Fruit fly (Drosophila melanogaster) whole organism, embryonic: ENCODE measurements around the gene dpr18.
A peak's percentile ranks its signal among the peaks of the same experiment; 100 is the strongest.

Source experiments
- Aef1 ChIP-seq: fragments of 200-800 bp; sonication (Bioruptor generic); IDR thresholded peaks from 3 replicates; pipeline ENCODE4 v1.3.6; 2022; ENCODE audit warnings: missing biosample characterization, missing genetic modification characterization
- Atf6 ChIP-seq: fragments of 200-800 bp; sonication (Bioruptor generic); IDR thresholded peaks from 2 replicates; pipeline ENCODE4 v1.3.6; 2022; ENCODE audit warnings: missing biosample characterization, missing genetic modification characterization
- B-H1 ChIP-seq: fragments of 200-800 bp; sonication (Bioruptor generic); IDR thresholded peaks from 3 replicates; pipeline ENCODE4 v1.3.6; 2022; ENCODE audit warnings: missing biosample characterization, missing genetic modification characterization
- BtbVII ChIP-seq: fragments of 200-800 bp; sonication (Bioruptor generic); optimal IDR thresholded peaks from 3 replicates; lab custom pipeline; 2017; ENCODE audit warnings: missing biosample characterization, mild to moderate bottlenecking, missing genetic modification characterization
- CG10274 ChIP-seq: fragments of 200-800 bp; sonication (Bioruptor generic); optimal IDR thresholded peaks from 3 replicates; lab custom pipeline; 2017; ENCODE audit warnings: missing biosample characterization, mild to moderate bottlenecking, missing genetic modification characterization
- CG10366 ChIP-seq: fragments of 200-800 bp; sonication (Bioruptor generic); IDR thresholded peaks from 2 replicates; pipeline ENCODE4 v1.3.6; 2022; ENCODE audit warnings: missing biosample characterization, missing genetic modification characterization
- CG12219 ChIP-seq: fragments of 200-800 bp; sonication (Bioruptor generic); optimal IDR thresholded peaks from 3 replicates; lab custom pipeline; 2018; ENCODE audit warnings: missing biosample characterization, mild to moderate bottlenecking, missing genetic modification characterization
- CG12391 ChIP-seq: fragments of 200-800 bp; sonication (Bioruptor generic); optimal IDR thresholded peaks from 3 replicates; lab custom pipeline; 2018; ENCODE audit warnings: missing biosample characterization, mild to moderate bottlenecking, missing genetic modification characterization, moderate library complexity
- CG14710 ChIP-seq: fragments of 200-800 bp; sonication (Bioruptor generic); optimal IDR thresholded peaks from 3 replicates; lab custom pipeline; 2019; ENCODE audit warnings: missing biosample characterization, mild to moderate bottlenecking, missing genetic modification characterization, moderate library complexity
- CG16815 ChIP-seq: fragments of 200-800 bp; sonication (Bioruptor generic); optimal IDR thresholded peaks from 3 replicates; lab custom pipeline; 2017; ENCODE audit warnings: missing biosample characterization, mild to moderate bottlenecking, missing genetic modification characterization
- CG17385 ChIP-seq: fragments of 200-800 bp; sonication (Bioruptor generic); optimal IDR thresholded peaks from 3 replicates; lab custom pipeline; 2018; ENCODE audit warnings: missing biosample characterization, mild to moderate bottlenecking, missing genetic modification characterization
- CG18619 ChIP-seq: fragments of 200-800 bp; sonication (Bioruptor generic); optimal IDR thresholded peaks from 3 replicates; lab custom pipeline; 2017; ENCODE audit warnings: missing biosample characterization, mild to moderate bottlenecking, missing genetic modification characterization
- CG2678 ChIP-seq: fragments of 200-800 bp; sonication (Bioruptor generic); optimal IDR thresholded peaks from 3 replicates; lab custom pipeline; 2019; ENCODE audit warnings: missing biosample characterization, mild to moderate bottlenecking, missing genetic modification characterization, moderate library complexity
- CG30403 ChIP-seq: fragments of 200-800 bp; sonication (Bioruptor generic); optimal IDR thresholded peaks from 3 replicates; lab custom pipeline; 2016; ENCODE audit warnings: missing biosample characterization, missing genetic modification characterization
- CG32532 ChIP-seq: fragments of 200-800 bp; sonication (Bioruptor generic); IDR thresholded peaks from 2 replicates; pipeline ENCODE4 v1.3.6; 2022; ENCODE audit warnings: missing biosample characterization, missing genetic modification characterization
- CG3281 ChIP-seq: fragments of 200-800 bp; sonication (Bioruptor generic); optimal IDR thresholded peaks from 3 replicates; lab custom pipeline; 2017; ENCODE audit warnings: missing biosample characterization, mild to moderate bottlenecking, missing genetic modification characterization
- CG33213 ChIP-seq: fragments of 200-800 bp; sonication (Bioruptor generic); optimal IDR thresholded peaks from 3 replicates; lab custom pipeline; 2016; ENCODE audit warnings: missing biosample characterization, missing genetic modification characterization
- CG4820 ChIP-seq: fragments of 200-800 bp; sonication (Bioruptor generic); optimal IDR thresholded peaks from 3 replicates; lab custom pipeline; 2016; ENCODE audit warnings: missing biosample characterization, missing genetic modification characterization
- CG5180 ChIP-seq: fragments of 200-800 bp; sonication (Bioruptor generic); optimal IDR thresholded peaks from 3 replicates; lab custom pipeline; 2017; ENCODE audit warnings: missing biosample characterization, missing genetic modification characterization, mild to moderate bottlenecking, moderate library complexity, missing genetic modification reagents
- CG7786 ChIP-seq: fragments of 200-800 bp; sonication (Bioruptor generic); optimal IDR thresholded peaks from 2 replicates; lab custom pipeline; 2016; ENCODE audit warnings: missing biosample characterization, missing genetic modification characterization
- CG9609 ChIP-seq: fragments of 200-800 bp; sonication (Bioruptor generic); optimal IDR thresholded peaks from 3 replicates; lab custom pipeline; 2016; ENCODE audit warnings: missing biosample characterization, missing genetic modification characterization
- CoRest ChIP-seq: fragments of 200-800 bp; sonication (Bioruptor generic); optimal IDR thresholded peaks from 3 replicates; lab custom pipeline; 2018; ENCODE audit warnings: missing biosample characterization, mild to moderate bottlenecking, missing genetic modification characterization, moderate library complexity
- D19B ChIP-seq: fragments of 200-800 bp; sonication (Bioruptor generic); optimal IDR thresholded peaks from 2 replicates; lab custom pipeline; 2017; ENCODE audit warnings: missing biosample characterization, mild to moderate bottlenecking, missing genetic modification characterization
- Dref ChIP-seq: fragments of 200-800 bp; sonication (Bioruptor generic); IDR thresholded peaks from 2 replicates; pipeline ENCODE4 v1.3.6; 2022; ENCODE audit warnings: missing biosample characterization, missing genetic modification characterization
- Fer3 ChIP-seq: fragments of 200-800 bp; sonication (Bioruptor generic); optimal IDR thresholded peaks from 2 replicates; lab custom pipeline; 2018; ENCODE audit warnings: missing biosample characterization, mild to moderate bottlenecking, missing genetic modification characterization, moderate library complexity
- Hmr ChIP-seq: fragments of 200-800 bp; sonication (Bioruptor generic); optimal IDR thresholded peaks from 3 replicates; lab custom pipeline; 2017; ENCODE audit warnings: mild to moderate bottlenecking, missing biosample characterization, missing genetic modification reagents, missing genetic modification characterization
- Hr78 ChIP-seq, 2 experiments: fragments of 200-800 bp in 1 of 2; fragments of >200 bp in 1 of 2; sonication (Bioruptor generic) in 1 of 2; optimal IDR thresholded peaks; 2 replicates each; lab custom pipeline; 2017 to 2019; ENCODE audit warnings: missing biosample characterization in 2 of 2, missing genetic modification characterization in 2 of 2, mild to moderate bottlenecking in 1 of 2, moderate library complexity in 1 of 2
- MESR4 ChIP-seq: fragments of 200-800 bp; sonication (Bioruptor generic); optimal IDR thresholded peaks from 2 replicates; lab custom pipeline; 2018; ENCODE audit warnings: missing biosample characterization, mild to moderate bottlenecking, missing genetic modification characterization, moderate library complexity
- Max ChIP-seq: fragments of 200-800 bp; sonication (Bioruptor generic); optimal IDR thresholded peaks from 2 replicates; lab custom pipeline; 2016; ENCODE audit warnings: missing biosample characterization, mild to moderate bottlenecking, missing genetic modification characterization
- NFAT ChIP-seq: fragments of 200-800 bp; sonication (Bioruptor generic); IDR thresholded peaks from 2 replicates; pipeline ENCODE4 v1.3.6; 2022; ENCODE audit warnings: missing biosample characterization, missing genetic modification characterization
- Ravus ChIP-seq: fragments of 200-800 bp; sonication (Bioruptor generic); IDR thresholded peaks from 2 replicates; pipeline ENCODE4 v1.3.6; 2022; ENCODE audit warnings: missing biosample characterization, missing genetic modification characterization
- Sox100B ChIP-seq: fragments of 200-800 bp; sonication (Bioruptor generic); optimal IDR thresholded peaks from 3 replicates; lab custom pipeline; 2018; ENCODE audit warnings: missing biosample characterization, mild to moderate bottlenecking, missing genetic modification characterization
- YL-1 ChIP-seq: fragments of 200-800 bp; sonication (Bioruptor generic); optimal IDR thresholded peaks from 3 replicates; lab custom pipeline; 2017; ENCODE audit warnings: missing biosample characterization, mild to moderate bottlenecking, missing genetic modification characterization
- al ChIP-seq: fragments of 200-800 bp; sonication (Bioruptor generic); IDR thresholded peaks from 2 replicates; pipeline ENCODE4 v1.3.6; 2022; ENCODE audit warnings: missing biosample characterization, missing genetic modification characterization
- chn ChIP-seq: fragments of 200-800 bp; sonication (Bioruptor generic); optimal IDR thresholded peaks from 2 replicates; lab custom pipeline; 2016; ENCODE audit warnings: missing biosample characterization, missing genetic modification characterization
- fru ChIP-seq: fragments of >200 bp; optimal IDR thresholded peaks from 2 replicates; lab custom pipeline; 2017
- grn ChIP-seq: fragments of 200-800 bp; sonication (Bioruptor generic); optimal IDR thresholded peaks from 3 replicates; lab custom pipeline; 2017; ENCODE audit warnings: missing biosample characterization, missing genetic modification characterization
- hth ChIP-seq: fragments of >200 bp; optimal IDR thresholded peaks from 2 replicates; lab custom pipeline; 2017; ENCODE audit warnings: inconsistent platforms
- ind ChIP-seq: fragments of 200-800 bp; sonication (Bioruptor generic); optimal IDR thresholded peaks from 3 replicates; lab custom pipeline; 2016; ENCODE audit warnings: missing biosample characterization, missing genetic modification characterization
- lbe ChIP-seq: fragments of 200-800 bp; sonication (Bioruptor generic); optimal IDR thresholded peaks from 2 replicates; lab custom pipeline; 2016; ENCODE audit warnings: missing biosample characterization, mild to moderate bottlenecking, missing genetic modification characterization
- lmd ChIP-seq: fragments of 200-800 bp; sonication (Bioruptor generic); IDR thresholded peaks from 2 replicates; pipeline ENCODE4 v1.3.6; 2022; ENCODE audit warnings: missing biosample characterization, missing genetic modification characterization
- luna ChIP-seq: fragments of 200-800 bp; sonication (Bioruptor generic); optimal IDR thresholded peaks from 2 replicates; lab custom pipeline; 2016; ENCODE audit warnings: missing biosample characterization, missing genetic modification characterization
- mam ChIP-seq: fragments of 200-800 bp; sonication (Bioruptor generic); optimal IDR thresholded peaks from 3 replicates; lab custom pipeline; 2016; ENCODE audit warnings: missing biosample characterization, missing genetic modification characterization
- nom ChIP-seq: fragments of 200-800 bp; sonication (Bioruptor generic); optimal IDR thresholded peaks from 2 replicates; lab custom pipeline; 2017; ENCODE audit warnings: missing biosample characterization, missing genetic modification characterization, mild to moderate bottlenecking, moderate library complexity, missing genetic modification reagents
- prd ChIP-seq, 3 experiments: fragments of >200 bp in 2 of 3; fragments of 200-800 bp in 1 of 3; sonication (Bioruptor generic) in 1 of 3; optimal IDR thresholded peaks in 2 of 3; IDR thresholded peaks in 1 of 3; 2 replicates in 2 of 3; 3 replicates in 1 of 3; pipeline versions ENCODE4 v1.3.6 to Lab custom; 2017 to 2022; ENCODE audit warnings: missing biosample characterization in 1 of 3, missing genetic modification characterization in 1 of 3
- schlank ChIP-seq: fragments of 200-800 bp; sonication (Bioruptor generic); optimal IDR thresholded peaks from 2 replicates; lab custom pipeline; 2018; ENCODE audit warnings: missing biosample characterization, mild to moderate bottlenecking, missing genetic modification characterization
- scrt ChIP-seq: fragments of 200-800 bp; sonication (Bioruptor generic); optimal IDR thresholded peaks from 2 replicates; lab custom pipeline; 2018; ENCODE audit warnings: missing biosample characterization, mild to moderate bottlenecking, missing genetic modification characterization, moderate library complexity
- seq ChIP-seq: fragments of 200-800 bp; sonication (Bioruptor generic); IDR thresholded peaks from 2 replicates; pipeline ENCODE4 v1.3.6; 2022; ENCODE audit warnings: missing biosample characterization, missing genetic modification characterization
- unpg ChIP-seq: fragments of 200-800 bp; sonication (Bioruptor generic); optimal IDR thresholded peaks from 3 replicates; lab custom pipeline; 2018; ENCODE audit warnings: missing biosample characterization, mild to moderate bottlenecking, missing genetic modification characterization, moderate library complexity

Gene dpr18

dm6 chrX:16102338-16103218 is 39.0 kb downstream of the dpr18 start (continued):
- TF ChIP-seq Aef1 (GFP tag; lab: Robert Waterston, UW) = peak; percentile 41; the same call in 2 of the 3 replicates
- TF ChIP-seq prd (optimal IDR thresholded peaks at IDR 0.05; lab: Kevin White, UChicago) = no peak
- no peak for TF ChIP-seq prd (GFP tag; IDR thresholded peaks at IDR 0.05; lab: Robert Waterston, UW)
- TF ChIP-seq CG32532 (GFP tag; lab: Robert Waterston, UW) = peak; percentile 42; the same call in 1 of the 2 replicates
- peak; percentile 40 for TF ChIP-seq grn (GFP tag; lab: Kevin White, UChicago)
- TF ChIP-seq CG17385 (GFP tag; lab: Kevin White, UChicago) = no peak
- TF ChIP-seq nom (GFP tag; lab: Kevin White, UChicago) = no peak
- peak; percentile 20 for TF ChIP-seq CG30403 (GFP tag; lab: Kevin White, UChicago)
- no peak for TF ChIP-seq fru (lab: Kevin White, UChicago)
- TF ChIP-seq CG2678 (tag; lab: Kevin White, UChicago) = peak; percentile 60
- no peak for TF ChIP-seq NFAT (GFP tag; lab: Robert Waterston, UW)
- no peak for TF ChIP-seq chn
- peak; percentile 50 for TF ChIP-seq Hmr (GFP tag; lab: Kevin White, UChicago)
- peak; percentile 11 for TF ChIP-seq CG18619
- no peak for TF ChIP-seq scrt (GFP tag; lab: Kevin White, UChicago)
- TF ChIP-seq CG10366 (GFP tag; lab: Robert Waterston, UW) = peak; percentile 15; the same call in 1 of the 2 replicates
- 0 out of 2 replicates have a peak, but pooled peaks have one; percentile 25 for TF ChIP-seq Atf6 (GFP tag; lab: Robert Waterston, UW)
- TF ChIP-seq Max (GFP tag; lab: Kevin White, UChicago) = no peak
- TF ChIP-seq CG9609 = no peak
- TF ChIP-seq Hr78 (GFP tag; optimal IDR thresholded peaks at IDR 0.05; lab: Kevin White, UChicago) = no peak
- TF ChIP-seq unpg (GFP tag; lab: Kevin White, UChicago) = peak; percentile 16
- no peak for TF ChIP-seq CG14710 (tag; lab: Kevin White, UChicago)
- no peak for TF ChIP-seq YL-1 (GFP tag; lab: Kevin White, UChicago)
- TF ChIP-seq hth (lab: Kevin White, UChicago) = no peak
- peak; percentile 69 for TF ChIP-seq D19B (GFP tag; lab: Kevin White, UChicago)
- peak; percentile 52 for TF ChIP-seq CG10274 (GFP tag; lab: Kevin White, UChicago)
- TF ChIP-seq Ravus (GFP tag; lab: Robert Waterston, UW) = no peak
- TF ChIP-seq MESR4 (GFP tag; lab: Kevin White, UChicago) = no peak
- no peak for TF ChIP-seq B-H1 (GFP tag; lab: Robert Waterston, UW)
- TF ChIP-seq mam (GFP tag; lab: Kevin White, UChicago) = peak; percentile 58
- no peak for TF ChIP-seq seq
- TF ChIP-seq CG5180 = no peak
- peak; percentile 21; the same call in 1 of the 2 replicates for TF ChIP-seq al
- TF ChIP-seq CG33213 = no peak
- no peak for TF ChIP-seq CG16815
- TF ChIP-seq BtbVII (GFP tag; lab: Kevin White, UChicago) = peak; percentile 31
- no peak for TF ChIP-seq CG4820 (GFP tag; lab: Kevin White, UChicago)
- TF ChIP-seq lmd (GFP tag; lab: Robert Waterston, UW) = no peak; the same call in 1 of the 2 replicates
- no peak for TF ChIP-seq Dref (GFP tag; lab: Robert Waterston, UW)
- peak; percentile 2 for TF ChIP-seq Fer3 (tag; lab: Kevin White, UChicago)
- no peak for TF ChIP-seq Sox100B (GFP tag; lab: Kevin White, UChicago)
- TF ChIP-seq CG3281 = peak; percentile 38
- TF ChIP-seq schlank (tag; lab: Kevin White, UChicago) = peak; percentile 14
- TF ChIP-seq ind (GFP tag; lab: Kevin White, UChicago) = peak; percentile 14
- peak; percentile 30 for TF ChIP-seq lbe (GFP tag; lab: Kevin White, UChicago)
- TF ChIP-seq luna = no peak
- peak; percentile 17 for TF ChIP-seq CoRest (tag; lab: Kevin White, UChicago)
- peak; percentile 41 for TF ChIP-seq CG7786 (GFP tag; lab: Kevin White, UChicago)
- peak; percentile 1 for TF ChIP-seq CG12391 (tag; lab: Kevin White, UChicago)
- no peak for TF ChIP-seq CG12219 (GFP tag; lab: Kevin White, UChicago)
